Fruit fly (Drosophila melanogaster) whole organism: ENCODE results near the gene ZIPIC.

ENCODE experiments used
- CG8478 ChIP-seq: fragments of >200 bp; optimal IDR thresholded peaks from 2 replicates; lab custom pipeline; 2018; ENCODE audit warnings: inconsistent platforms
- Dll ChIP-seq: fragments of >200 bp; optimal IDR thresholded peaks from 2 replicates; lab custom pipeline; 2017
- pan ChIP-seq: fragments of >200 bp; optimal IDR thresholded peaks from 2 replicates; lab custom pipeline; 2017
- psq ChIP-seq: fragments of >200 bp; optimal IDR thresholded peaks from 2 replicates; lab custom pipeline; 2017
- usp ChIP-seq: fragments of >200 bp; optimal IDR thresholded peaks from 2 replicates; lab custom pipeline; 2017; ENCODE audit warnings: missing biosample characterization, missing genetic modification characterization, mixed read lengths

DNA sequence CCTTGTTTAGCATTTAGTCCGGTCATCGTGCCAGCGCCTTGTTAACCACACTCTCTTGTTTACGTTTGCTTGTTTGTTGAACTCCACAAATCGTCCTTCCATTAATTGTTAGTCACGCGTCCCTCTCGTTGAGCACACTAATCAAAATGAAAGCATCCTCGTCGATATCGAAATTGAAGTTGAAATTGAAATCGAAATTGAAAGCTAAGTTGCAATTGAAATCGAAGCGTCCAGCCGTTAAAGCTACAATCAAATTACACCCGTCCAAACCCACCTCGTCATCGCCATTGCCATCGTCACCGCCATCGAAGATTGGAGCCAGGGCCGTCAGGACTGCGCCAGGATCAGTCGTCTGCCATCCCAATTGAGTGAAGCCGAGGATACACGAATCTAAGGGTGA lies 13.2 kb downstream of the ZIPIC start:
- no peak for TF ChIP-seq CG8478
- no peak for TF ChIP-seq psq (lab: Kevin White, UChicago)
- no peak for TF ChIP-seq pan
- no peak for TF ChIP-seq usp (GFP tag; lab: Kevin White, UChicago)
- no peak for TF ChIP-seq Dll (lab: Kevin White, UChicago)
